Worm (Caenorhabditis elegans) whole organism, L4 larva: ENCODE measurements around the gene M199.8.

Experiments
- D1046.2 ChIP-seq: fragments of 200-800 bp; sonication (Bioruptor generic); IDR thresholded peaks from 2 replicates; pipeline ENCODE4 v1.3.6; 2022; ENCODE audit warnings: missing genetic modification characterization, missing compliant biosample characterization
- F10B5.3 ChIP-seq: sonication (generic microtip); optimal IDR thresholded peaks from 2 replicates; lab custom pipeline; 2016; ENCODE audit warnings: mild to moderate bottlenecking, missing genetic modification characterization, missing compliant biosample characterization
- R02D3.7 ChIP-seq: fragments of 150-350 bp; sonication (generic microtip); optimal IDR thresholded peaks from 3 replicates; lab custom pipeline; 2014; ENCODE audit warnings: missing biosample characterization, missing genetic modification characterization
- Y105C5A.15 ChIP-seq: fragments of 200-800 bp; sonication (Bioruptor generic); IDR thresholded peaks from 2 replicates; pipeline ENCODE4 v1.3.6; 2022; ENCODE audit warnings: missing genetic modification characterization, missing compliant biosample characterization
- Y48G9A.11 ChIP-seq: fragments of 200-800 bp; sonication (Bioruptor generic); IDR thresholded peaks from 2 replicates; pipeline ENCODE4 v1.3.6; 2022; ENCODE audit warnings: missing genetic modification reagents, missing genetic modification characterization, missing compliant biosample characterization
- ZK546.5 ChIP-seq, 2 experiments: sonication (generic microtip); optimal IDR thresholded peaks; 2 replicates each; lab custom pipeline; 2017; ENCODE audit warnings: missing biosample characterization in 2 of 2, missing genetic modification characterization in 2 of 2
- aha-1 ChIP-seq: fragments of 150-350 bp; peaks from one replicate; lab custom pipeline; 2014; ENCODE audit warnings: missing biosample characterization, missing genetic modification characterization
- ceh-28 ChIP-seq: fragments of 150-350 bp; optimal IDR thresholded peaks from 2 replicates; lab custom pipeline; 2014; ENCODE audit warnings: missing biosample characterization, missing genetic modification reagents, missing genetic modification characterization
- daf-8 ChIP-seq: fragments of 200-800 bp; sonication (Bioruptor generic); IDR thresholded peaks from 2 replicates; pipeline ENCODE4 v1.3.6; 2022; ENCODE audit warnings: missing genetic modification characterization, missing compliant biosample characterization
- dpl-1 ChIP-seq: fragments of 150-350 bp; optimal IDR thresholded peaks from 2 replicates; lab custom pipeline; 2014; ENCODE audit warnings: missing biosample characterization, missing genetic modification reagents, missing genetic modification characterization
- duxl-1 ChIP-seq: sonication (generic microtip); optimal IDR thresholded peaks from 2 replicates; lab custom pipeline; 2016; ENCODE audit warnings: mild to moderate bottlenecking, missing genetic modification characterization, moderate library complexity, missing compliant biosample characterization; ENCODE audit not compliant: poor library complexity
- dve-1 ChIP-seq: sonication (generic microtip); optimal IDR thresholded peaks from 2 replicates; lab custom pipeline; 2017; ENCODE audit warnings: antibody characterized with exemption, mild to moderate bottlenecking, missing genetic modification characterization, missing compliant biosample characterization; ENCODE audit not compliant: insufficient read depth
- egl-43 ChIP-seq: fragments of 200-800 bp; sonication (Bioruptor generic); IDR thresholded peaks from 2 replicates; pipeline ENCODE4 v1.3.6; 2022; ENCODE audit warnings: missing genetic modification reagents, missing genetic modification characterization, missing compliant biosample characterization
- fkh-10 ChIP-seq: fragments of 150-350 bp; optimal IDR thresholded peaks from 2 replicates; lab custom pipeline; 2014; ENCODE audit warnings: missing biosample characterization, missing genetic modification reagents, missing genetic modification characterization
- fos-1 ChIP-seq: fragments of 150-350 bp; optimal IDR thresholded peaks from 2 replicates; lab custom pipeline; 2014; ENCODE audit warnings: missing biosample characterization, missing genetic modification characterization
- gei-8 ChIP-seq: fragments of 200-800 bp; sonication (Bioruptor generic); optimal IDR thresholded peaks from 2 replicates; lab custom pipeline; 2018; ENCODE audit warnings: mild to moderate bottlenecking, missing genetic modification characterization, missing compliant biosample characterization
- hlh-11 ChIP-seq: fragments of 200-800 bp; sonication (Bioruptor generic); optimal IDR thresholded peaks from 2 replicates; lab custom pipeline; 2018; ENCODE audit warnings: mild to moderate bottlenecking, missing genetic modification characterization, missing compliant biosample characterization
- lim-7 ChIP-seq: fragments of 200-800 bp; sonication (Bioruptor generic); IDR thresholded peaks from 2 replicates; pipeline ENCODE4 v1.3.6; 2022; ENCODE audit warnings: missing genetic modification characterization, missing compliant biosample characterization
- lin-15B ChIP-seq: fragments of 150-350 bp; sonication (generic microtip); optimal IDR thresholded peaks from 3 replicates; lab custom pipeline; 2014; ENCODE audit warnings: missing biosample characterization, missing genetic modification characterization
- madf-5 ChIP-seq, 2 experiments: fragments of 200-800 bp; sonication (Bioruptor generic); IDR thresholded peaks; 2 replicates each; pipeline ENCODE4 v1.3.6; 2022; ENCODE audit warnings: missing compliant biosample characterization in 2 of 2, missing genetic modification characterization in 2 of 2
- mes-2 ChIP-seq: sonication (generic microtip); optimal IDR thresholded peaks from 2 replicates; lab custom pipeline; 2016; ENCODE audit warnings: missing genotype, mild to moderate bottlenecking, missing genetic modification characterization, missing compliant biosample characterization; ENCODE audit not compliant: poor library complexity, severe bottlenecking
- mxl-2 ChIP-seq: fragments of 200-800 bp; sonication (Bioruptor generic); conservative IDR thresholded peaks from 2 replicates; pipeline ENCODE4 v1.3.6; 2022; ENCODE audit warnings: missing genetic modification reagents, missing genetic modification characterization, missing compliant biosample characterization
- nhr-11 ChIP-seq: fragments of 150-350 bp; optimal IDR thresholded peaks from 2 replicates; lab custom pipeline; 2014; ENCODE audit warnings: missing biosample characterization, missing genetic modification characterization
- nhr-111 ChIP-seq: fragments of 200-800 bp; sonication (Bioruptor generic); optimal IDR thresholded peaks from 2 replicates; lab custom pipeline; 2018; ENCODE audit warnings: mild to moderate bottlenecking, missing genetic modification characterization, missing compliant biosample characterization
- nhr-48 ChIP-seq: sonication (generic microtip); optimal IDR thresholded peaks from 2 replicates; lab custom pipeline; 2016; ENCODE audit warnings: mild to moderate bottlenecking, missing genetic modification characterization, missing compliant biosample characterization
- pha-4 ChIP-seq, 2 experiments: fragments of 150-350 bp in 1 of 2; fragments of 200-800 bp in 1 of 2; sonication (Bioruptor generic) in 1 of 2; IDR thresholded peaks in 1 of 2; optimal IDR thresholded peaks in 1 of 2; 2 replicates each; pipeline versions ENCODE4 v1.3.6 to Lab custom; 2014 to 2022; ENCODE audit warnings: missing genetic modification characterization in 2 of 2, missing genetic modification reagents in 2 of 2, missing biosample characterization in 1 of 2, missing compliant biosample characterization in 1 of 2
- pqm-1 ChIP-seq: sonication (generic microtip); optimal IDR thresholded peaks from 2 replicates; lab custom pipeline; 2017; ENCODE audit warnings: missing biosample characterization, missing genetic modification characterization
- snpc-1.2 ChIP-seq: fragments of 200-800 bp; sonication (Bioruptor generic); IDR thresholded peaks from 2 replicates; pipeline ENCODE4 v1.3.6; 2022; ENCODE audit warnings: missing genetic modification reagents, missing genetic modification characterization, missing compliant biosample characterization
- spr-3 ChIP-seq: fragments of 200-800 bp; sonication (Bioruptor generic); optimal IDR thresholded peaks from 2 replicates; lab custom pipeline; 2018; ENCODE audit warnings: mild to moderate bottlenecking, missing genetic modification characterization, missing compliant biosample characterization
- unc-130 ChIP-seq: sonication (generic microtip); optimal IDR thresholded peaks from 2 replicates; lab custom pipeline; 2016; ENCODE audit warnings: missing genetic modification reagents, missing genetic modification characterization, missing compliant biosample characterization
- unc-39 ChIP-seq: sonication (generic microtip); optimal IDR thresholded peaks from 2 replicates; lab custom pipeline; 2017; ENCODE audit warnings: missing biosample characterization, missing genetic modification characterization
- unc-62 ChIP-seq, 3 experiments: fragments of 150-350 bp in 1 of 3; sonication (generic microtip); optimal IDR thresholded peaks in 2 of 3; peaks in 1 of 3; 1 replicate in 1 of 3; 2 replicates in 2 of 3; lab custom pipeline; 2014 to 2017; ENCODE audit warnings: missing biosample characterization in 3 of 3, missing genetic modification characterization in 3 of 3, missing genetic modification reagents in 3 of 3, missing genotype in 1 of 3
- zip-11 ChIP-seq: fragments of 200-800 bp; sonication (Bioruptor generic); IDR thresholded peaks from 2 replicates; pipeline ENCODE4 v1.3.6; 2022; ENCODE audit warnings: missing genetic modification characterization, missing compliant biosample characterization
- zip-2 ChIP-seq: fragments of 150-350 bp; optimal IDR thresholded peaks from 2 replicates; lab custom pipeline; 2014; ENCODE audit warnings: missing biosample characterization, missing genetic modification characterization
- ztf-11 ChIP-seq: fragments of 150-350 bp; optimal IDR thresholded peaks from 2 replicates; lab custom pipeline; 2014; ENCODE audit warnings: missing biosample characterization, missing genetic modification characterization

M199.8 gene

DNA sequence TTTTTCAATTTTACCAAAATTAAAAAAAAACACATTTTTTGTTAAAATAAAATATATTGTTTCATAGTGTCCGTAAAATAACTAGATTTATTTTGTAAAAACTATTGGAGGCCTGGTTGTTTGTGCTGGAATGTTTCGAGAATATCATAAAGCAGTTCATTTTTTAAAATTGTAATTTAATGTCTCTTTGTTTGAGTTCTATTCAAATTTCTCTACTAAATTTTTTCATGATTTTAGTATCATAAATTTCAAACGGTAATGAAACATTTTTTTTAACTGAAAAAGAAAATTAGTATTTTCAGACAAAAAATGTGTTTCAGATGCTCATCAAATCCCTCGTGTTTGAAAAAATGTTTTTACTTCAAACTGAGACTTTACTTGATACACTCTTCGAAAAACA, 31.8 kb upstream of the M199.8 start:
- TF ChIP-seq unc-39 (tag; lab: Kevin White, UChicago) (no peak), nhr-111 (no peak), unc-130 (GFP tag; lab: Kevin White, UChicago) (no peak), pqm-1 (no peak), gei-8 (no peak), zip-11 (GFP tag; lab: Robert Waterston, UW) (no peak), lim-7 (GFP tag; lab: Robert Waterston, UW) (no peak), ztf-11 (tag; lab: Kevin White, UChicago) (no peak), snpc-1.2 (peak; percentile 58; the same call in 1 of the 2 replicates)

DNA sequence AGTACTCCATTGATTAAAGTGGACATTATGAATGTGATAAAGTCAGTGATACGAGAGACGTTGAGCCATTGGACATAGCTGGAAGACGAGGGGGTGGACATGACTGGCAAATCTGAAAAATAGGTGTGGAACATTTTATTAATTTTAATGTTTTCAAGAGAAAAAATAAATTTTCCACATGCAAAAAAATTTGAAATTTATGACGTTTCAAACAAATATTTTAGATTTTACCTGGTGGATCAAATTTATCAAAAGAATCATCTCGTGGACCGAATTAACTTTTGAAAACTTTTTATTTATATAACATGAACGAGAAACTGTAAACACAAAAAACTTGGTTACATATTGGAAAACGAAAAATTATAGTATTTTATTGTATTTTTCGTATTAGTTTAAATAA, 13.3 kb upstream of the M199.8 start, which contains the start of gene str-78:
Gene str-78 (minus strand): TSS at position 101 of the 400 bp plus-strand sequence.
- no peak for TF ChIP-seq lin-15B (tag; lab: Kevin White, UChicago)
- no peak for TF ChIP-seq madf-5 (GFP tag; IDR thresholded peaks at IDR 0.05; lab: Robert Waterston, UW)
- no peak for TF ChIP-seq fkh-10 (GFP tag; lab: Kevin White, UChicago)
- no peak for TF ChIP-seq ZK546.5 (tag; optimal IDR thresholded peaks at IDR 0.05; lab: Kevin White, UChicago)
- TF ChIP-seq nhr-48 (tag; lab: Kevin White, UChicago): no peak
- TF ChIP-seq duxl-1 (tag; lab: Kevin White, UChicago): no peak
- no peak for TF ChIP-seq mxl-2 (GFP tag; lab: Robert Waterston, UW)
- no peak for TF ChIP-seq ceh-28 (tag; lab: Kevin White, UChicago)
- no peak for TF ChIP-seq F10B5.3 (tag; lab: Kevin White, UChicago)
- TF ChIP-seq hlh-11: no peak
- TF ChIP-seq Y105C5A.15 (GFP tag; lab: Robert Waterston, UW): no peak
- TF ChIP-seq zip-2 (tag; lab: Kevin White, UChicago): no peak
- TF ChIP-seq R02D3.7 (tag; lab: Kevin White, UChicago): no peak
- TF ChIP-seq mes-2 (tag; lab: Kevin White, UChicago): no peak
- TF ChIP-seq pha-4 (GFP tag; IDR thresholded peaks at IDR 0.05; lab: Robert Waterston, UW): no peak
- no peak for TF ChIP-seq pha-4 (tag; optimal IDR thresholded peaks at IDR 0.05; lab: Kevin White, UChicago)
- no peak for TF ChIP-seq dpl-1 (GFP tag; lab: Kevin White, UChicago)
- TF ChIP-seq dve-1: no peak
- TF ChIP-seq daf-8: no peak

DNA sequence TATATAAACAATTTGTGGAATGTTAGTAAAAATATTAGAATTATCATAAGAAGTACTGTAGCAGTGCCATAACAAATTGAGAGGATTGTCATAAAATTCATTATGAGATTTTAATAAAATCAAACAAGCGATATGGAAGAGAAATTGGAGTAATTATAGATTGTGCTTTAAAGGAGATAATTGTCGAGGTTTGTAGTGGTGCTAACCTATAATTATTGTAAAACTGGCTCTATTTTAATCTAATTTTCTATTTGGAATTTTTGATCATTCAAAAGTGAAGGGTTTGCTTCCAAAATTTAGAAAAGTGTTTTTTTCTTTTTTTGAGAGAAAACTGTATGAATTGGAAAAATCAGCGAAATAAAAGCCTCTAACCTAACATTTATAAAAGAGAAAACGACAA, 7.0 kb upstream of the M199.8 start, which contains the start of gene srg-51:
Gene srg-51 (minus strand): TSS at position 101 of the 400 bp plus-strand sequence.
- no peak for TF ChIP-seq D1046.2
- no peak for TF ChIP-seq Y48G9A.11 (GFP tag; lab: Robert Waterston, UW)
- TF ChIP-seq fos-1 (tag; lab: Kevin White, UChicago): no peak
- peak; percentile 26 for TF ChIP-seq aha-1

DNA sequence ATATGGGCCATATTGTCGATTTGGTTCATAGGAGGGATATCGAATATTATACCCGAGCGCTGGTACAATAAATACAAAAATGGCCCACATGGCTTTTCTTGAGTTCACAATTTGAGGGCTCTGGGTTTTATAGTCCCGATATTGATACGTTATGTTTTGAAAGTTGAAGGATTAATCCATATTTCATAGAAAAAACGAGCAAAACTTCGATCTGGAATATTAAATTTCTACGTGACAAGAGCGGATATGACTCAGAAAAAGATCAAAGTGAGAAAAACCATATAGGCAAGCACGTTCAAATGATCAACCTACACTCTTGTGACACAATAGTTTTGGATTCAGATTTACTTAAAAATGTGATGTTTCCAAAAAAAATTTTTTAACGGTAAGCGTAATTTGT, 2.1 kb downstream of the M199.8 start, which contains the start of gene col-135:
Gene col-135 (minus strand): TSS at position 101 of the 400 bp plus-strand sequence.
- peak in 1 of 2 experiments; percentile 35 for TF ChIP-seq unc-62 (GFP tag; optimal IDR thresholded peaks at IDR 0.05 in 1 of 2; lab: Kevin White, UChicago)
- no peak for TF ChIP-seq unc-62 (tag; optimal IDR thresholded peaks at IDR 0.05; lab: Kevin White, UChicago)
- no peak for TF ChIP-seq nhr-11 (tag; lab: Kevin White, UChicago)
- no peak for TF ChIP-seq egl-43
- TF ChIP-seq unc-130 (GFP tag; lab: Kevin White, UChicago): no peak
- no peak for TF ChIP-seq madf-5 (GFP tag; IDR thresholded peaks at IDR 0.05; lab: Robert Waterston, UW)
- no peak for TF ChIP-seq spr-3 (GFP tag; lab: Kevin White, UChicago)
